Fruit fly (Drosophila melanogaster): ENCODE measurements around the gene wake.

wake gene

dm6 chr3R:22724149-22724973 is 84.8 kb downstream of the wake start, which contains the start of gene Irp-1A (continued):
- no peak for TF ChIP-seq CG5245 (GFP tag; optimal IDR thresholded peaks at IDR 0.05)
- peak; percentile 80 for TF ChIP-seq Dek (tag; optimal IDR thresholded peaks at IDR 0.05)
- TF ChIP-seq CG9797 (GFP tag; optimal IDR thresholded peaks at IDR 0.05), result no peak
- peak; percentile 30 for TF ChIP-seq BtbVII (GFP tag; optimal IDR thresholded peaks at IDR 0.05)
- TF ChIP-seq kni (GFP tag; optimal IDR thresholded peaks at IDR 0.05), result no peak
- TF ChIP-seq CG2116 (GFP tag; optimal IDR thresholded peaks at IDR 0.05), result peak; percentile 73
- no peak for TF ChIP-seq CG2889 (GFP tag; IDR thresholded peaks at IDR 0.05)
- TF ChIP-seq B-H1 (GFP tag; IDR thresholded peaks at IDR 0.05), result peak; percentile 43; the same call in 1 of the 3 replicates
- peak; percentile 78 for TF ChIP-seq oc (tag; optimal IDR thresholded peaks at IDR 0.05)
- no peak for TF ChIP-seq TFAM (GFP tag; optimal IDR thresholded peaks at IDR 0.05)
- peak; percentile 35; the same call in 1 of the 3 replicates for TF ChIP-seq Mrtf (GFP tag; IDR thresholded peaks at IDR 0.05)
- TF ChIP-seq CG42726 (GFP tag; IDR thresholded peaks at IDR 0.05; ENCODE audit: partially characterized antibody), result peak; percentile 22; the same call in 1 of the 2 replicates
- TF ChIP-seq ERR (GFP tag; optimal IDR thresholded peaks at IDR 0.05), result no peak
- peak; percentile 62 for TF ChIP-seq CG11085 (GFP tag; IDR thresholded peaks at IDR 0.05)
- peak; percentile 59 for TF ChIP-seq CG12942 (GFP tag; optimal IDR thresholded peaks at IDR 0.05)
- TF ChIP-seq CG1603 (tag; optimal IDR thresholded peaks at IDR 0.05), result peak; percentile 61
- no peak for TF ChIP-seq danr (GFP tag; IDR thresholded peaks at IDR 0.05)
- no peak for TF ChIP-seq pros (GFP tag; optimal IDR thresholded peaks at IDR 0.05)
- TF ChIP-seq sna (GFP tag; IDR thresholded peaks at IDR 0.05; ENCODE audit: partially characterized antibody), result peak; percentile 78
- no peak for TF ChIP-seq en (GFP tag; optimal IDR thresholded peaks at IDR 0.05)
- peak; percentile 74 for TF ChIP-seq wdn (GFP tag; IDR thresholded peaks at IDR 0.05)
- TF ChIP-seq CG7745 (tag; optimal IDR thresholded peaks at IDR 0.05), result no peak
- peak; percentile 66 for TF ChIP-seq CG6683 (GFP tag; optimal IDR thresholded peaks at IDR 0.05)
- no peak for TF ChIP-seq tll (GFP tag; optimal IDR thresholded peaks at IDR 0.05)
- TF ChIP-seq hkb (optimal IDR thresholded peaks at IDR 0.05), result no peak
- peak; percentile 77 for TF ChIP-seq hkb (GFP tag; IDR thresholded peaks at IDR 0.05)
- peak; percentile 42 for TF ChIP-seq CG10543 (GFP tag; optimal IDR thresholded peaks at IDR 0.05)
- TF ChIP-seq CG7271 (tag; optimal IDR thresholded peaks at IDR 0.05), result peak; percentile 80
- TF ChIP-seq NfI (GFP tag; optimal IDR thresholded peaks at IDR 0.05), result peak; percentile 62
- TF ChIP-seq Myb (GFP tag; optimal IDR thresholded peaks at IDR 0.05), result peak; percentile 41
- TF ChIP-seq CG2120 (GFP tag; optimal IDR thresholded peaks at IDR 0.05), result peak; percentile 78
- TF ChIP-seq lmd (GFP tag; IDR thresholded peaks at IDR 0.05), result peak; percentile 72
- TF ChIP-seq bowl (GFP tag; IDR thresholded peaks at IDR 0.05), result 0 out of 2 replicates have a peak, but pooled peaks have one; percentile 23
- no peak for TF ChIP-seq HLHmδ (GFP tag; optimal IDR thresholded peaks at IDR 0.05)
- TF ChIP-seq tup (GFP tag; optimal IDR thresholded peaks at IDR 0.05), result no peak
- TF ChIP-seq CG18011 (GFP tag; optimal IDR thresholded peaks at IDR 0.05), result peak; percentile 16
- TF ChIP-seq MTF-1 (GFP tag; optimal IDR thresholded peaks at IDR 0.05; ENCODE audit: borderline replicate concordance), result no peak
- peak; percentile 41 for TF ChIP-seq CG13123 (GFP tag; optimal IDR thresholded peaks at IDR 0.05)
- TF ChIP-seq repo (GFP tag; optimal IDR thresholded peaks at IDR 0.05), result no peak
- TF ChIP-seq CG16815 (GFP tag; optimal IDR thresholded peaks at IDR 0.05), result peak; percentile 12
- peak; percentile 37 for TF ChIP-seq scrt (GFP tag; optimal IDR thresholded peaks at IDR 0.05)
- peak; percentile 41 for TF ChIP-seq ato (GFP tag; IDR thresholded peaks at IDR 0.05; ENCODE audit: partially characterized antibody)
- peak; percentile 56; the same call in 2 of the 3 replicates for TF ChIP-seq CG14860 (GFP tag; IDR thresholded peaks at IDR 0.05; ENCODE audit: partially characterized antibody)
- TF ChIP-seq mld (GFP tag; IDR thresholded peaks at IDR 0.05; ENCODE audit: partially characterized antibody), result peak; percentile 58; the same call in 2 of the 3 replicates
- TF ChIP-seq hbn (GFP tag; IDR thresholded peaks at IDR 0.05; ENCODE audit: partially characterized antibody), result peak; percentile 83
- no peak for TF ChIP-seq Lpt (GFP tag; optimal IDR thresholded peaks at IDR 0.05)
- peak; percentile 62 for TF ChIP-seq caup (GFP tag; optimal IDR thresholded peaks at IDR 0.05; ENCODE audit: severe bottlenecking)
